Worm (Caenorhabditis elegans) whole organism, L2 larva: Measurements from ENCODE around the gene mls-1.

Experiments used
- C34F6.9 ChIP-seq: fragments of 150-350 bp; optimal IDR thresholded peaks from 2 replicates; lab custom pipeline; 2014; ENCODE audit warnings: missing biosample characterization, missing genetic modification characterization
- F13H6.1 ChIP-seq: sonication (generic microtip); optimal IDR thresholded peaks from 2 replicates; lab custom pipeline; 2016; ENCODE audit warnings: missing genetic modification characterization, missing compliant biosample characterization
- R02D3.7 ChIP-seq: fragments of 150-350 bp; optimal IDR thresholded peaks from 2 replicates; lab custom pipeline; 2014; ENCODE audit warnings: missing biosample characterization, missing genetic modification characterization
- Y55F3AM.14 ChIP-seq: fragments of 200-800 bp; sonication (Bioruptor generic); optimal IDR thresholded peaks from 2 replicates; lab custom pipeline; 2018; ENCODE audit warnings: mild to moderate bottlenecking, missing genetic modification characterization, missing compliant biosample characterization
- ZK546.5 ChIP-seq: sonication (generic microtip); optimal IDR thresholded peaks from 2 replicates; lab custom pipeline; 2017; ENCODE audit warnings: missing biosample characterization, missing genetic modification characterization
- alr-1 ChIP-seq: fragments of 150-350 bp; optimal IDR thresholded peaks from 2 replicates; lab custom pipeline; 2014; ENCODE audit warnings: missing biosample characterization, missing genetic modification characterization
- aly-2 ChIP-seq: fragments of 150-350 bp; optimal IDR thresholded peaks from 2 replicates; lab custom pipeline; 2014; ENCODE audit warnings: missing biosample characterization, missing genetic modification characterization
- ama-1 ChIP-seq: fragments of 150-350 bp; optimal IDR thresholded peaks from 2 replicates; lab custom pipeline; 2018; ENCODE audit warnings: inconsistent platforms
- blmp-1 ChIP-seq: sonication (generic microtip); optimal IDR thresholded peaks from 2 replicates; lab custom pipeline; 2017; ENCODE audit warnings: missing genetic modification characterization, mild to moderate bottlenecking, missing compliant biosample characterization, antibody characterized with exemption, moderate library complexity; ENCODE audit not compliant: insufficient read depth
- ceh-16 ChIP-seq: fragments of 150-350 bp; optimal IDR thresholded peaks from 2 replicates; lab custom pipeline; 2014; ENCODE audit warnings: missing biosample characterization, missing genetic modification characterization
- ceh-82 ChIP-seq: fragments of 150-350 bp; optimal IDR thresholded peaks from 2 replicates; lab custom pipeline; 2014; ENCODE audit warnings: missing biosample characterization, missing genetic modification characterization
- crh-2 ChIP-seq: sonication (generic microtip); optimal IDR thresholded peaks from 2 replicates; lab custom pipeline; 2017; ENCODE audit warnings: missing biosample characterization, missing genetic modification characterization
- dmd-4 ChIP-seq: sonication (generic microtip); optimal IDR thresholded peaks from 2 replicates; lab custom pipeline; 2017; ENCODE audit warnings: missing biosample characterization, missing genetic modification characterization
- egl-27 ChIP-seq: sonication (generic microtip); optimal IDR thresholded peaks from 3 replicates; lab custom pipeline; 2017; ENCODE audit warnings: missing biosample characterization, missing genetic modification reagents, missing genetic modification characterization
- elt-1 ChIP-seq: fragments of 150-350 bp; optimal IDR thresholded peaks from 2 replicates; lab custom pipeline; 2014; ENCODE audit warnings: missing biosample characterization, missing genetic modification characterization
- elt-3 ChIP-seq: sonication (generic microtip); optimal IDR thresholded peaks from 2 replicates; lab custom pipeline; 2017; ENCODE audit warnings: missing biosample characterization, missing genetic modification characterization
- fos-1 ChIP-seq: fragments of 150-350 bp; optimal IDR thresholded peaks from 2 replicates; lab custom pipeline; 2014; ENCODE audit warnings: missing biosample characterization, missing genetic modification characterization
- gmeb-1 ChIP-seq: fragments of 150-350 bp; optimal IDR thresholded peaks from 2 replicates; lab custom pipeline; 2014; ENCODE audit warnings: missing biosample characterization, missing genetic modification characterization
- lin-11 ChIP-seq: fragments of 150-350 bp; sonication (generic microtip); optimal IDR thresholded peaks from 2 replicates; lab custom pipeline; 2014; ENCODE audit warnings: missing biosample characterization, missing genetic modification characterization, inconsistent platforms, mixed read lengths
- lin-13 ChIP-seq: fragments of 150-350 bp; optimal IDR thresholded peaks from 2 replicates; lab custom pipeline; 2014; ENCODE audit warnings: missing biosample characterization, missing genetic modification reagents, missing genetic modification characterization
- lin-39 ChIP-seq: fragments of 150-350 bp; optimal IDR thresholded peaks from 2 replicates; lab custom pipeline; 2014; ENCODE audit warnings: missing biosample characterization, missing genetic modification reagents, missing genetic modification characterization
- lsy-2 ChIP-seq, 2 experiments: fragments of 150-350 bp in 1 of 2; sonication (generic microtip) in 1 of 2; optimal IDR thresholded peaks; 2 replicates each; lab custom pipeline; 2014 to 2017; ENCODE audit warnings: missing biosample characterization in 2 of 2, missing genetic modification characterization in 2 of 2
- mab-5 ChIP-seq: fragments of 150-350 bp; optimal IDR thresholded peaks from 2 replicates; lab custom pipeline; 2014; ENCODE audit warnings: missing biosample characterization, missing genetic modification characterization
- mbf-1 ChIP-seq: sonication (generic microtip); optimal IDR thresholded peaks from 2 replicates; lab custom pipeline; 2017; ENCODE audit warnings: missing biosample characterization, missing genetic modification characterization
- mdl-1 ChIP-seq, 2 experiments: fragments of 150-350 bp in 1 of 2; sonication (generic microtip) in 1 of 2; optimal IDR thresholded peaks; 2 replicates each; lab custom pipeline; 2017; ENCODE audit warnings: missing biosample characterization in 2 of 2, missing genetic modification characterization in 2 of 2
- nhr-10 ChIP-seq: sonication (generic microtip); optimal IDR thresholded peaks from 2 replicates; lab custom pipeline; 2017; ENCODE audit warnings: missing biosample characterization, missing genetic modification characterization
- nhr-11 ChIP-seq: fragments of 150-350 bp; optimal IDR thresholded peaks from 2 replicates; lab custom pipeline; 2014; ENCODE audit warnings: missing biosample characterization, missing genetic modification characterization
- nhr-12 ChIP-seq: fragments of 150-350 bp; optimal IDR thresholded peaks from 2 replicates; lab custom pipeline; 2014; ENCODE audit warnings: missing biosample characterization, missing genetic modification characterization
- nhr-129 ChIP-seq: fragments of 150-350 bp; optimal IDR thresholded peaks from 2 replicates; lab custom pipeline; 2014; ENCODE audit warnings: missing biosample characterization, missing genetic modification characterization
- nhr-21 ChIP-seq: fragments of 150-350 bp; optimal IDR thresholded peaks from 2 replicates; lab custom pipeline; 2014; ENCODE audit warnings: missing biosample characterization, missing genetic modification characterization
- nhr-23 ChIP-seq: fragments of 150-350 bp; optimal IDR thresholded peaks from 2 replicates; lab custom pipeline; 2014; ENCODE audit warnings: missing biosample characterization, missing genetic modification reagents, missing genetic modification characterization
- nhr-237 ChIP-seq: fragments of 150-350 bp; optimal IDR thresholded peaks from 2 replicates; lab custom pipeline; 2014; ENCODE audit warnings: missing biosample characterization, missing genetic modification characterization
- nhr-25 ChIP-seq: fragments of 150-350 bp; sonication (generic microtip); optimal IDR thresholded peaks from 3 replicates; lab custom pipeline; 2014; ENCODE audit warnings: missing biosample characterization, missing genetic modification characterization
- nhr-6 ChIP-seq: fragments of 150-350 bp; optimal IDR thresholded peaks from 2 replicates; lab custom pipeline; 2014; ENCODE audit warnings: missing biosample characterization, missing genetic modification characterization
- nhr-77 ChIP-seq: fragments of 150-350 bp; optimal IDR thresholded peaks from 2 replicates; lab custom pipeline; 2014; ENCODE audit warnings: missing biosample characterization, missing genetic modification characterization
- peb-1 ChIP-seq: fragments of 150-350 bp; optimal IDR thresholded peaks from 2 replicates; lab custom pipeline; 2014; ENCODE audit warnings: missing biosample characterization, missing genetic modification characterization
- sem-4 ChIP-seq: fragments of 150-350 bp; optimal IDR thresholded peaks from 2 replicates; lab custom pipeline; 2014; ENCODE audit warnings: missing biosample characterization, missing genetic modification reagents, missing genetic modification characterization
- skn-1 ChIP-seq: sonication (generic microtip); optimal IDR thresholded peaks from 2 replicates; lab custom pipeline; 2017; ENCODE audit warnings: missing biosample characterization, missing genetic modification characterization
- sma-3 ChIP-seq: sonication (generic microtip); optimal IDR thresholded peaks from 2 replicates; lab custom pipeline; 2016; ENCODE audit warnings: missing genetic modification reagents, missing genetic modification characterization, missing compliant biosample characterization
- sma-9 ChIP-seq, 2 experiments: fragments of 150-350 bp in 1 of 2; sonication (generic microtip) in 1 of 2; optimal IDR thresholded peaks; 2 replicates each; lab custom pipeline; 2014 to 2016; ENCODE audit warnings: missing genetic modification characterization in 2 of 2, mild to moderate bottlenecking in 1 of 2, missing biosample characterization in 1 of 2, missing compliant biosample characterization in 1 of 2, missing genetic modification reagents in 1 of 2, moderate library complexity in 1 of 2
- snpc-4 ChIP-seq: fragments of 150-350 bp; optimal IDR thresholded peaks from 2 replicates; lab custom pipeline; 2014; ENCODE audit warnings: missing biosample characterization, missing genetic modification characterization
- unc-39 ChIP-seq: fragments of 150-350 bp; optimal IDR thresholded peaks from 2 replicates; lab custom pipeline; 2014; ENCODE audit warnings: missing biosample characterization, missing genetic modification characterization
- unc-55 ChIP-seq: fragments of 150-350 bp; sonication (generic microtip); optimal IDR thresholded peaks from 3 replicates; lab custom pipeline; 2014; ENCODE audit warnings: missing biosample characterization, missing genetic modification reagents, missing genetic modification characterization
- unc-62 ChIP-seq: fragments of 150-350 bp; optimal IDR thresholded peaks from 2 replicates; lab custom pipeline; 2014; ENCODE audit warnings: missing biosample characterization, missing genetic modification reagents, missing genetic modification characterization
- zag-1 ChIP-seq: fragments of 150-350 bp; optimal IDR thresholded peaks from 2 replicates; lab custom pipeline; 2014; ENCODE audit warnings: missing biosample characterization, missing genetic modification characterization
- ztf-1 ChIP-seq: fragments of 200-800 bp; sonication (Bioruptor generic); conservative IDR thresholded peaks from 2 replicates; pipeline ENCODE4 v1.3.6; 2022; ENCODE audit warnings: missing genetic modification characterization, missing compliant biosample characterization
- ztf-11 ChIP-seq: sonication (generic microtip); optimal IDR thresholded peaks from 2 replicates; lab custom pipeline; 2017; ENCODE audit warnings: missing biosample characterization, missing genetic modification characterization
- ztf-4 ChIP-seq: fragments of 150-350 bp; optimal IDR thresholded peaks from 2 replicates; lab custom pipeline; 2014; ENCODE audit warnings: missing biosample characterization, missing genetic modification characterization

The mls-1 gene

ce11 chrIII:7498346-7498745 lies 38.2 kb downstream of the mls-1 start (continued):
- TF ChIP-seq mab-5 (tag; lab: Kevin White, UChicago) (peak; percentile 35), nhr-11 (tag; lab: Kevin White, UChicago) (no peak), snpc-4 (tag; lab: Kevin White, UChicago) (peak; percentile 85), sem-4 (tag; lab: Kevin White, UChicago) (peak; percentile 61), peb-1 (no peak), ceh-16 (tag; lab: Kevin White, UChicago) (no peak), skn-1 (tag; lab: Kevin White, UChicago) (no peak), elt-1 (tag; lab: Kevin White, UChicago) (no peak), fos-1 (tag; lab: Kevin White, UChicago) (peak; percentile 88), nhr-12 (tag; lab: Kevin White, UChicago) (no peak), dmd-4 (no peak), ZK546.5 (tag; lab: Kevin White, UChicago) (peak; percentile 14), ztf-11 (tag; lab: Kevin White, UChicago) (no peak)

DNA sequence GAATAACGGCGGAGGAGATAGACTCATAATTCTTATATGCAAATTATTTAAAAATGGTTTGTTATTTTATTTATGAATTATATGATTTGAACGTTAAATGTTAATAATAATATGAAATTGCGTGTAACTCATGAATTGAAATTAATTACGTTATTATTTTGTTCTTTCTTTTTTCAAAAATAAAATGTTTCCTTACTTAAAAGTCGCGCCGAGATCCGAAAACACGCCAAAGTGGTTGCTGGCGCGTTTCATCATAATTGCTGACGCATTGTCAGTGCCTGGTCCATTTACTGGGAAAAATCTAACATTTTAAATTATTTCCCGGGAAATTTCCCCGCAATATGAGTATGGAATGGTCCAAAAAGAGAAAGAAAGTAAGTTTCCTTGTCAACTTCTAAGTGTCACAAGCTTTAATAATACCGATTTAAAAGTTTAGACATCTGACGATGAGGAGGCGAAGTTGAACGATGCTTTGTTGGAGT lies 39.3 kb downstream of the mls-1 start, which contains the start of the genes C07H6.9 and sap-140:
Gene C07H6.9, minus strand, starts transcription at position 51 of the 482 bp plus-strand sequence.
Gene sap-140, plus strand, starts transcription at position 318 of the 482 bp plus-strand sequence.
- peak; percentile 93 for TF ChIP-seq C34F6.9 (tag; lab: Kevin White, UChicago)
- no peak for TF ChIP-seq unc-39 (tag; lab: Kevin White, UChicago)
- TF ChIP-seq nhr-77 (tag; lab: Kevin White, UChicago): no peak
- no peak for TF ChIP-seq aly-2 (tag; lab: Kevin White, UChicago)
- no peak for TF ChIP-seq lin-39 (tag; lab: Kevin White, UChicago)
- peak; percentile 90 for TF ChIP-seq lin-13 (GFP tag; lab: Kevin White, UChicago)
- no peak for TF ChIP-seq nhr-23
- peak in 1 of 2 experiments; percentile 4 for TF ChIP-seq mdl-1 (tag; optimal IDR thresholded peaks at IDR 0.05; lab: Kevin White, UChicago)
- TF ChIP-seq ama-1 (lab: Kevin White, UChicago): peak; percentile 50
- TF ChIP-seq F13H6.1: peak; percentile 77
- peak; percentile 87 for TF ChIP-seq crh-2 (tag; lab: Kevin White, UChicago)
- peak; percentile 82 for TF ChIP-seq sma-9 (GFP tag; optimal IDR thresholded peaks at IDR 0.05; lab: Kevin White, UChicago)
- no peak for TF ChIP-seq sma-9 (tag; optimal IDR thresholded peaks at IDR 0.05; lab: Kevin White, UChicago)
- peak; percentile 53 for TF ChIP-seq nhr-129
- TF ChIP-seq nhr-11 (tag; lab: Kevin White, UChicago): no peak
- peak; percentile 8 for TF ChIP-seq R02D3.7 (tag; lab: Kevin White, UChicago)
- TF ChIP-seq fos-1 (tag; lab: Kevin White, UChicago): peak; percentile 53
- TF ChIP-seq nhr-237 (tag; lab: Kevin White, UChicago): no peak
- no peak for TF ChIP-seq ceh-82 (tag; lab: Kevin White, UChicago)
- peak; percentile 63 for TF ChIP-seq nhr-21
- peak; percentile 37 for TF ChIP-seq ztf-4 (tag; lab: Kevin White, UChicago)
- peak; percentile 84 to 91 for TF ChIP-seq lsy-2 (tag; optimal IDR thresholded peaks at IDR 0.05; lab: Kevin White, UChicago)
- no peak for TF ChIP-seq dmd-4
- peak; percentile 83 for TF ChIP-seq unc-55
- TF ChIP-seq unc-62 (GFP tag; lab: Kevin White, UChicago): no peak
- peak; percentile 74 for TF ChIP-seq nhr-25
- no peak for TF ChIP-seq mbf-1
- TF ChIP-seq zag-1 (tag; lab: Kevin White, UChicago): no peak
- TF ChIP-seq Y55F3AM.14 (GFP tag; lab: Kevin White, UChicago): no peak
- peak; percentile 42 for TF ChIP-seq nhr-10 (tag; lab: Kevin White, UChicago)
- TF ChIP-seq nhr-6 (tag; lab: Kevin White, UChicago): peak; percentile 5
- no peak for TF ChIP-seq ztf-11 (tag; lab: Kevin White, UChicago)
- no peak for TF ChIP-seq nhr-12 (tag; lab: Kevin White, UChicago)
- no peak for TF ChIP-seq egl-27 (tag; lab: Kevin White, UChicago)
- peak; percentile 58 for TF ChIP-seq lin-11 (tag; lab: Kevin White, UChicago)
- no peak for TF ChIP-seq skn-1 (tag; lab: Kevin White, UChicago)
- peak; percentile 92 for TF ChIP-seq gmeb-1
- TF ChIP-seq blmp-1 (tag; lab: Kevin White, UChicago): no peak
- TF ChIP-seq sma-3 (GFP tag; lab: Kevin White, UChicago): peak; percentile 73
- no peak for TF ChIP-seq ceh-16 (tag; lab: Kevin White, UChicago)
- no peak for TF ChIP-seq alr-1
- TF ChIP-seq ZK546.5 (tag; lab: Kevin White, UChicago): no peak
- peak; percentile 19 for TF ChIP-seq sem-4 (tag; lab: Kevin White, UChicago)
- TF ChIP-seq ztf-1 (GFP tag; lab: Robert Waterston, UW): no peak
- TF ChIP-seq elt-1 (tag; lab: Kevin White, UChicago): no peak
- no peak for TF ChIP-seq elt-3
- peak; percentile 54 for TF ChIP-seq snpc-4 (tag; lab: Kevin White, UChicago)
- no peak for TF ChIP-seq peb-1
- peak; percentile 32 for TF ChIP-seq mab-5 (tag; lab: Kevin White, UChicago)
